Fruit fly (Drosophila melanogaster): Measurements from ENCODE around the gene CG4271.

Gene CG4271

dm6 chr2L:2284863-2285262 is at the start of gene CG4271:
TSS of gene CG4271 (plus strand) at chr2L:2285163.
- no peak for TF ChIP-seq CG8478 (optimal IDR thresholded peaks at IDR 0.05)
- no peak for TF ChIP-seq CTCF (optimal IDR thresholded peaks at IDR 0.05)

DNA sequence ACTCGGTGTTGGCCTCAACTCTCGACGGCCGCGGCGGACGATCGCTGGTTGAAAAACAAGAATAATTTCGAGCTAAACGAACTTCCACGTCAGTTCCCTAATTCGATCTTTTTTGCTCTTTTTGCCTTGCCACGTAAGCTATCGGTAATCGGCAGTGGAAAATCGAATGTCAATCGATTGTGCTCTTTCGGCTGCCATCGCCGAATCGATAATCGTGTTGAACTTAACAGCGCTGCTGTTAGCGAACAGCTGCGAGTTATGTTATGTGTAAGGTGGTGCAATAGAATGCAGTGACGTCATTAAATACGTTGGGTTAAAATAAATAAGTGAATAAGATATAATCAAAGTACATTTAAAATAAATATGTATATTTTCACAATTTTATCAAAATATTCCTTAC is 48.2 kb upstream of the CG4271 start, which contains the start of gene Sec24CD:
Gene Sec24CD (minus strand): TSS at position 123 of the 400 bp plus-strand sequence.
- TF ChIP-seq CTCF (optimal IDR thresholded peaks at IDR 0.05), result no peak

DNA sequence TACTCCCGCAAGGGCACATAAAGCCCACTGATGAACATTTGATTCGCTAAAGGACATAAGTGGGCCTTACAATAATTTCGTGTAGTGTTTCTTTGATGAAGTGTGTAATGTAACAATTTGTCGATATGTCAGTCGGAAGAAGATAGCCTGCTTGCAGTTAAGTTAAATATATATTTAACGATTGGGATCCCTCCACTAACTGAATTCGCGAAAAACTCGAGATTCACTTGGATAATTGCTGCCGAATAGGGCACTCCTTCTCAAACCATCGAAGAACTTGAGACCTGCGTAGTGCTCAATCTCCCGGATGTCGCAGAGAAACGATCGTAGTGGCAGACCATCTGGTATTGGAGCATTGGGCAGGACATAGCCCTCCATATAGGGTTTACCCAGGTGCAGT is 46.8 kb upstream of the CG4271 start, which contains the start of gene Tengl3:
Gene Tengl3 (minus strand): TSS at position 101 of the 400 bp plus-strand sequence.
- TF ChIP-seq CG8478 (optimal IDR thresholded peaks at IDR 0.05) (no peak), CTCF (optimal IDR thresholded peaks at IDR 0.05) (no peak)

DNA sequence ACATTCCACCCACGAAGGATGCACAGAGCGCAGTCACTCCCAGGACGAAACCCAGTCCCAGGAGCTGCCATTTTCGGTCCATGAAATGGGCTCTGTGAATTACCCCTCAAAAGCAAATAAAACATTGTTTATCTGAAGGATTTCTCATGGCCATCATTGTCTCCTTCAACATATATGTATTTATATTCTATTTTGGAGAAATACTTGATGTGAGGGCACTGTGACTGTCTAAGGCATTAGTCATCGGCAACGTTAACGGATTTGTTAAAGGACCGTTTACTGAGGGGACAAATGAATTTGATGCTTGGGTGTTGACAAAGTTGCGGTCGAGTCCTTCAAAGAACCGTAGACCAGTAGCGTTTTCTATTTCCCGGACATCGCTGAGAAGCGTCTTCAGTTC is 45.7 kb upstream of the CG4271 start, which contains the start of gene Tengl2:
Gene Tengl2 (minus strand): TSS at position 101 of the 400 bp plus-strand sequence.
- TF ChIP-seq CTCF (optimal IDR thresholded peaks at IDR 0.05), result no peak
- no peak for TF ChIP-seq CG8478 (optimal IDR thresholded peaks at IDR 0.05)

- no peak for TF ChIP-seq CG8478 (optimal IDR thresholded peaks at IDR 0.05)
- TF ChIP-seq CTCF (optimal IDR thresholded peaks at IDR 0.05), result no peak
Measured at dm6 chr2L:2240493-2240892, 44.5 kb upstream of the CG4271 start, which contains the start of gene Tengl1. TSS of gene Tengl1 (minus strand) at chr2L:2240593.

dm6 chr2L:2242139-2242538 is 42.8 kb upstream of the CG4271 start, which contains the start of gene CG4267:
TSS of gene CG4267 (plus strand) at chr2L:2242378.
- no peak for TF ChIP-seq CTCF (optimal IDR thresholded peaks at IDR 0.05)
- TF ChIP-seq CG8478 (optimal IDR thresholded peaks at IDR 0.05), result no peak

DNA sequence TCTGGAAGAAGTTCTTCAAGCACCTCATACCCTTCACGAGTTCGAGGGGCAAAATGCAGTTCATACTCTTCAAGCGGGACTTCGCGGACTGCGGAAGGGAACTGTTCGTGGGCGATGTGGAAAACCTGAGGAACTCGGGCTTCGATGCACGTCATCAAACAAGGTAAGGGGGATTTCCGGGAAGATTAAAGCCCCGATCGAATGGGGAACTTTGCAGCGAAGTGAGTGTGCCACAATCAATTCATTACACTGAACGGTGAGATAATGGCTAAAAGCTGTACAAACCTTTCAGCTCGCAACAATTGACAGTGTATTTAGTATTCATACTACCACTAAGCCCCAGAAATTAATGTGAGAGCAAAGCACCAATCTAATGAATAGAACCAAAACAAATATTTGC is 42.2 kb upstream of the CG4271 start:
- TF ChIP-seq CTCF (optimal IDR thresholded peaks at IDR 0.05) (no peak), CG8478 (optimal IDR thresholded peaks at IDR 0.05) (no peak)

dm6 chr2L:2249578-2249977 is 35.4 kb upstream of the CG4271 start:
- no peak for TF ChIP-seq CG8478 (optimal IDR thresholded peaks at IDR 0.05)
- no peak for TF ChIP-seq CTCF (optimal IDR thresholded peaks at IDR 0.05)

DNA sequence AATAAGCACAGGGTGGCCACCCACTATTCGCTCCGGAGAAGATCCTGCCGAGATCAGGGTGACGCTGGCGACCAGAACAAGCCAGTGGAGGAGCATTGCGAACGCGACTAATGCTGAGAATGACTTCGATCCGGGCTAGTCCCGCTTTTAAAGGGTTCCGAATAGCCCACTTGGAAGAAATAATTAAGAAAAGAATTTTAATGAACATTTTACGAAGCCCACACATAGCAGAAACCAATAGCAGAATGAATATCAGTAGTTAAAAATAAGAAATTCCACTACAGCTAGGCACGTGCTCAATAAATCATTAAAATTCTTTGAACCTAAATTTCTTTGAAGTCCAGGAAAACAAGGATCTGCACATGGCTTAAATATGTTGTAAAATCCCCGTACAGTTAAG is 33.8 kb upstream of the CG4271 start, which contains the start of gene Ser12:
Gene Ser12 (minus strand): TSS at position 101 of the 400 bp plus-strand sequence.
- TF ChIP-seq CG8478 (optimal IDR thresholded peaks at IDR 0.05) (no peak), CTCF (optimal IDR thresholded peaks at IDR 0.05) (no peak)

dm6 chr2L:2252241-2252640 is 32.7 kb upstream of the CG4271 start, which contains the start of gene CG17239:
TSS of gene CG17239 (minus strand) at chr2L:2252341.
- TF ChIP-seq CTCF (optimal IDR thresholded peaks at IDR 0.05) (no peak), CG8478 (optimal IDR thresholded peaks at IDR 0.05) (no peak)

- TF ChIP-seq CTCF (optimal IDR thresholded peaks at IDR 0.05) (no peak), CG8478 (optimal IDR thresholded peaks at IDR 0.05) (no peak)
Measured at dm6 chr2L:2252745-2253144, 32.2 kb upstream of the CG4271 start, which contains the start of gene CG17234. TSS of gene CG17234 (plus strand) at chr2L:2253045.

DNA sequence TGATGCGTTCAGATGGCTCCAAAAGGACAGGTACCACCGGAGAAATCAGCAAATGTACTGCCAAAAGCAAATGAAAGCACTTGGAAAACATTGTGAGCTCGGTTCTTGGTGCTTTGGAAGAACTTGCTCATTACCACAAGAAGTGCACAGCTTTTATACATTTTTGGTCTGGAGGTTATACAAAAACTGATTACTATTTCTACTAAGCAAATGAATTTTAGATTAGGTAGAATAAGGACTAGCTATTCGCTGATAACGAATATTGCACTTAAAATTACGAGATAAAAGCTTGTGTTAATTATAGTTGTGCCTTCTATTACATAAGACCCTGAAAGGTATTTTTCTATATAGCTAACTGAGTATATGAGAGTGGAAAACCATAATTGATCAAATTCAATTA is 30.0 kb upstream of the CG4271 start, which contains the start of gene Send1:
Gene Send1 (minus strand): TSS at position 101 of the 400 bp plus-strand sequence.
- no peak for TF ChIP-seq CG8478 (optimal IDR thresholded peaks at IDR 0.05)
- no peak for TF ChIP-seq CTCF (optimal IDR thresholded peaks at IDR 0.05)

dm6 chr2L:2263142-2263541 is 21.8 kb upstream of the CG4271 start, which contains the start of gene CG4270:
TSS of gene CG4270 (plus strand) at chr2L:2263442.
- TF ChIP-seq CG8478 (optimal IDR thresholded peaks at IDR 0.05) (no peak), CTCF (optimal IDR thresholded peaks at IDR 0.05) (no peak)

dm6 chr2L:2265221-2265620 is 19.7 kb upstream of the CG4271 start, which contains the start of gene CG34049:
TSS of gene CG34049 (minus strand) at chr2L:2265321.
- TF ChIP-seq CTCF (optimal IDR thresholded peaks at IDR 0.05), result no peak
- no peak for TF ChIP-seq CG8478 (optimal IDR thresholded peaks at IDR 0.05)

dm6 chr2L:2269040-2269439 is 15.9 kb upstream of the CG4271 start, which contains the start of gene CG17242:
TSS of gene CG17242 (minus strand) at chr2L:2269140.
- no peak for TF ChIP-seq CG8478 (optimal IDR thresholded peaks at IDR 0.05)
- no peak for TF ChIP-seq CTCF (optimal IDR thresholded peaks at IDR 0.05)

DNA sequence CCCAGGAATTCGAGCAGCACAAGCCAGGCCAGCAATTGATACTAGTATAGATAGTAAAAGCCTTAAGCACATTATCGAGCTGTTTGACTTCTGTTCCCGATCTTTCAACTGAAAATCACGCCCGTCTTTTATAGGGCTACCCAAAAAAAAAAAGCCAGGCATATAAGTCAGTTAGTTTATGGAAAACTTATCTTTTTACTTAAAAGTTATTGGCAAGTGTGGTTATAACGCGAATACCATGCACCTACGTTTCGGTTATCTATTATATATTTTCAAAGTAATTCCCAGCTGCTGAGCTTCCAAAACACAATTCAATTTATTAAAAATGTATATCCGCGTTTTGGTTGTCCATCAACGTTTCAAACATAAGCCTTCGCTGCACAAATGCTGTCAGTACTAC is 1.8 kb downstream of the CG4271 start, which contains the start of gene CG31681:
Gene CG31681 (minus strand): TSS at position 101 of the 400 bp plus-strand sequence.
- TF ChIP-seq CTCF (optimal IDR thresholded peaks at IDR 0.05) (no peak), CG8478 (optimal IDR thresholded peaks at IDR 0.05) (no peak)

All from S2 (cell line).